Fruit fly (Drosophila melanogaster): Measurements from ENCODE around the gene Gr22f.

DNA sequence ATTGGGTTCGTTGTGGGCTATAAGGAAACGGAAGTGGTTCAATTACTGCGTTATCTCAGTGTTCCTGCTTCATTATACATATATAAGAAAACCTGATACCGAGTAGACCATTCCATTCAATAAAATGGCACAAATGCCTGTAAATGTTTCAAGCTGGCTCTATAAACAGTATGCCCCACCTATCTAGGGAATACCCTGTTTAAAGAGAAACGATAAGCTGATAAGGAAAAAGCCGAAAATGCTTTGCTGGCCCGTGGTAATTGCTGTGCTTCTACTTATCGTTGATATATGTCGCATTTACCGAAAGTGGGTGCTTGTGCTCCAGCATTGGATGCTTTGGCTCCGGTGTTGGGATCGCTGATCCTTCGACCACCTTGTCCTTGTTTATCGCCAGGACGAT, 46.9 kb downstream of the Gr22f start:
- TF ChIP-seq Sin3A (optimal IDR thresholded peaks at IDR 0.05) (no peak), psq (optimal IDR thresholded peaks at IDR 0.05) (no peak), ttk (optimal IDR thresholded peaks at IDR 0.05) (no peak), h (optimal IDR thresholded peaks at IDR 0.05) (no peak), Myc (optimal IDR thresholded peaks at IDR 0.05) (no peak)

Data from Kc167 (cell line).